Fruit fly (Drosophila melanogaster): ENCODE measurements around the gene CG33783.
A peak's percentile ranks its signal among the peaks of the same experiment; 100 is the strongest.

CG33783 gene

dm6 chr3R:10048842-10049527 is 17.6 kb upstream of the CG33783 start, which contains the start of gene ohgt (continued):
- TF ChIP-seq CG30403 (GFP tag; optimal IDR thresholded peaks at IDR 0.05), result peak; percentile 33
- TF ChIP-seq CG9727 (GFP tag; optimal IDR thresholded peaks at IDR 0.05), result peak; percentile 8
- no peak for TF ChIP-seq CG1233 (GFP tag; optimal IDR thresholded peaks at IDR 0.05)
- TF ChIP-seq ERR (GFP tag; optimal IDR thresholded peaks at IDR 0.05), result no peak
- TF ChIP-seq cwo (GFP tag; optimal IDR thresholded peaks at IDR 0.05), result no peak
- TF ChIP-seq CG4617 (GFP tag; optimal IDR thresholded peaks at IDR 0.05; ENCODE audit: borderline replicate concordance), result peak; percentile 63
- TF ChIP-seq CG42726 (GFP tag; IDR thresholded peaks at IDR 0.05; ENCODE audit: partially characterized antibody), result no peak
- no peak for TF ChIP-seq nom (GFP tag; optimal IDR thresholded peaks at IDR 0.05)
- no peak for TF ChIP-seq HHEX (GFP tag; optimal IDR thresholded peaks at IDR 0.05)
- no peak for TF ChIP-seq CG32532 (GFP tag; IDR thresholded peaks at IDR 0.05)
- no peak for TF ChIP-seq insv (GFP tag; optimal IDR thresholded peaks at IDR 0.05)
- TF ChIP-seq sqz (GFP tag; optimal IDR thresholded peaks at IDR 0.05), result no peak
- no peak for TF ChIP-seq slp2 (GFP tag; optimal IDR thresholded peaks at IDR 0.05)
- no peak for TF ChIP-seq CG2875 (GFP tag; optimal IDR thresholded peaks at IDR 0.05)
- TF ChIP-seq pros (GFP tag; optimal IDR thresholded peaks at IDR 0.05), result no peak
- TF ChIP-seq twi (tag; optimal IDR thresholded peaks at IDR 0.05), result no peak
- no peak for TF ChIP-seq CG32767 (GFP tag; IDR thresholded peaks at IDR 0.05)
- no peak for TF ChIP-seq klu (GFP tag; IDR thresholded peaks at IDR 0.05)
- no peak for TF ChIP-seq GATAe (GFP tag; conservative IDR thresholded peaks at IDR 0.05)
- no peak for TF ChIP-seq CG1792 (GFP tag; optimal IDR thresholded peaks at IDR 0.05)
- TF ChIP-seq Dad (GFP tag; optimal IDR thresholded peaks at IDR 0.05), result no peak
- no peak for TF ChIP-seq CG31441 (GFP tag; IDR thresholded peaks at IDR 0.05)
- no peak for TF ChIP-seq z (GFP tag; IDR thresholded peaks at IDR 0.05)
- no peak for TF ChIP-seq toy (GFP tag; IDR thresholded peaks at IDR 0.05)
- no peak for TF ChIP-seq chm (GFP tag; IDR thresholded peaks at IDR 0.05)
- no peak for TF ChIP-seq NK7.1 (GFP tag; optimal IDR thresholded peaks at IDR 0.05)
- no peak for TF ChIP-seq disco-r (GFP tag; optimal IDR thresholded peaks at IDR 0.05)
- TF ChIP-seq sim (GFP tag; IDR thresholded peaks at IDR 0.05), result no peak
- no peak for TF ChIP-seq caup (GFP tag; optimal IDR thresholded peaks at IDR 0.05; ENCODE audit: severe bottlenecking)
- no peak for TF ChIP-seq HLHmδ (GFP tag; optimal IDR thresholded peaks at IDR 0.05)
- no peak for TF ChIP-seq ci (GFP tag; IDR thresholded peaks at IDR 0.05)
- TF ChIP-seq Vsx1 (GFP tag; optimal IDR thresholded peaks at IDR 0.05), result peak; percentile 38
- no peak for TF ChIP-seq CG3847 (GFP tag; IDR thresholded peaks at IDR 0.05)
- TF ChIP-seq Poxn (GFP tag; IDR thresholded peaks at IDR 0.05), result no peak
- TF ChIP-seq CG6175 (GFP tag; IDR thresholded peaks at IDR 0.05), result no peak
- no peak for TF ChIP-seq salm (tag; optimal IDR thresholded peaks at IDR 0.05)
- no peak for TF ChIP-seq prd (optimal IDR thresholded peaks at IDR 0.05)
- TF ChIP-seq prd (GFP tag; IDR thresholded peaks at IDR 0.05), result no peak
- no peak for TF ChIP-seq gcm (GFP tag; optimal IDR thresholded peaks at IDR 0.05)
- no peak for TF ChIP-seq Aef1 (GFP tag; IDR thresholded peaks at IDR 0.05)
- no peak for TF ChIP-seq CG8388 (GFP tag; optimal IDR thresholded peaks at IDR 0.05)
- TF ChIP-seq zfh1 (GFP tag; IDR thresholded peaks at IDR 0.05), result no peak
- no peak for TF ChIP-seq fd3F (GFP tag; optimal IDR thresholded peaks at IDR 0.05)
- TF ChIP-seq Myb (GFP tag; optimal IDR thresholded peaks at IDR 0.05), result peak; percentile 29
- no peak for TF ChIP-seq CG12744 (GFP tag; optimal IDR thresholded peaks at IDR 0.05)
- TF ChIP-seq Sin3A (optimal IDR thresholded peaks at IDR 0.05), result no peak
- TF ChIP-seq ash1 (GFP tag; optimal IDR thresholded peaks at IDR 0.05), result no peak
- no peak for TF ChIP-seq vfl (GFP tag; optimal IDR thresholded peaks at IDR 0.05)
- 0 out of 2 replicates have a peak, but pooled peaks have one; percentile 18 for TF ChIP-seq Rfx (GFP tag; IDR thresholded peaks at IDR 0.05)
- TF ChIP-seq fru (optimal IDR thresholded peaks at IDR 0.05), result no peak
- TF ChIP-seq CG2712 (tag; optimal IDR thresholded peaks at IDR 0.05), result peak; percentile 39
- TF ChIP-seq vvl (GFP tag; IDR thresholded peaks at IDR 0.05), result no peak
